Worm (Caenorhabditis elegans) whole organism, late embryonic: Measurements from ENCODE around the gene ntl-11.

Experiments used
- C08G9.2 ChIP-seq: sonication (generic microtip); optimal IDR thresholded peaks from 2 replicates; lab custom pipeline; 2016; ENCODE audit warnings: mild to moderate bottlenecking, missing genetic modification characterization, moderate library complexity, missing compliant biosample characterization
- F13H6.1 ChIP-seq: sonication (generic microtip); optimal IDR thresholded peaks from 2 replicates; lab custom pipeline; 2016; ENCODE audit warnings: missing genetic modification characterization, missing compliant biosample characterization
- T23F11.4 ChIP-seq: fragments of 200-800 bp; sonication (Bioruptor generic); optimal IDR thresholded peaks from 2 replicates; lab custom pipeline; 2018; ENCODE audit warnings: mild to moderate bottlenecking, missing genetic modification characterization, missing compliant biosample characterization
- Y22D7AL.16 ChIP-seq: sonication (generic microtip); optimal IDR thresholded peaks from 2 replicates; lab custom pipeline; 2016; ENCODE audit warnings: missing genetic modification characterization, missing compliant biosample characterization
- ama-1 ChIP-seq: fragments of 150-350 bp; optimal IDR thresholded peaks from 2 replicates; lab custom pipeline; 2014
- ceh-14 ChIP-seq: sonication (generic microtip); optimal IDR thresholded peaks from 2 replicates; lab custom pipeline; 2016; ENCODE audit warnings: missing genotype, missing genetic modification characterization, missing compliant biosample characterization
- ceh-18 ChIP-seq: sonication (generic microtip); optimal IDR thresholded peaks from 2 replicates; lab custom pipeline; 2016; ENCODE audit warnings: missing genetic modification characterization, missing compliant biosample characterization
- ceh-19 ChIP-seq: fragments of 200-800 bp; sonication (Bioruptor generic); optimal IDR thresholded peaks from 2 replicates; lab custom pipeline; 2018; ENCODE audit warnings: mild to moderate bottlenecking, missing genetic modification characterization, missing compliant biosample characterization
- ceh-24 ChIP-seq: sonication (generic microtip); optimal IDR thresholded peaks from 2 replicates; lab custom pipeline; 2016; ENCODE audit warnings: mild to moderate bottlenecking, missing genetic modification characterization, missing compliant biosample characterization
- ceh-30 ChIP-seq: fragments of 150-350 bp; optimal IDR thresholded peaks from 2 replicates; lab custom pipeline; 2014; ENCODE audit warnings: missing biosample characterization, missing genetic modification characterization
- ceh-31 ChIP-seq: sonication (generic microtip); optimal IDR thresholded peaks from 2 replicates; lab custom pipeline; 2016; ENCODE audit warnings: missing genetic modification characterization, missing compliant biosample characterization
- ceh-34 ChIP-seq: sonication (generic microtip); optimal IDR thresholded peaks from 2 replicates; lab custom pipeline; 2016; ENCODE audit warnings: mild to moderate bottlenecking, missing genetic modification characterization, missing compliant biosample characterization
- ceh-45 ChIP-seq: fragments of 200-800 bp; sonication (Bioruptor generic); IDR thresholded peaks from 2 replicates; pipeline ENCODE4 v1.3.6; 2022; ENCODE audit warnings: missing genetic modification reagents, missing genetic modification characterization, missing compliant biosample characterization
- ceh-48 ChIP-seq: sonication (generic microtip); optimal IDR thresholded peaks from 2 replicates; lab custom pipeline; 2016; ENCODE audit warnings: missing genetic modification characterization, inconsistent platforms, missing compliant biosample characterization
- dmd-4 ChIP-seq: sonication (generic microtip); optimal IDR thresholded peaks from 2 replicates; lab custom pipeline; 2016; ENCODE audit warnings: borderline replicate concordance, missing genetic modification characterization, missing compliant biosample characterization
- elt-2 ChIP-seq: sonication (generic microtip); optimal IDR thresholded peaks from 2 replicates; lab custom pipeline; 2016; ENCODE audit warnings: missing genetic modification reagents, missing genetic modification characterization, missing compliant biosample characterization
- elt-4 ChIP-seq: sonication (generic microtip); optimal IDR thresholded peaks from 2 replicates; lab custom pipeline; 2016; ENCODE audit warnings: missing genetic modification characterization, missing compliant biosample characterization
- ets-4 ChIP-seq: sonication (generic microtip); optimal IDR thresholded peaks from 2 replicates; lab custom pipeline; 2016; ENCODE audit warnings: missing genetic modification characterization, missing compliant biosample characterization
- fkh-10 ChIP-seq: fragments of 150-350 bp; optimal IDR thresholded peaks from 2 replicates; lab custom pipeline; 2014; ENCODE audit warnings: missing biosample characterization, missing genetic modification reagents, missing genetic modification characterization
- hlh-13 ChIP-seq: fragments of 200-800 bp; sonication (Bioruptor generic); optimal IDR thresholded peaks from 2 replicates; lab custom pipeline; 2018; ENCODE audit warnings: mild to moderate bottlenecking, missing genetic modification characterization, missing compliant biosample characterization
- hlh-30 ChIP-seq: sonication (generic microtip); optimal IDR thresholded peaks from 2 replicates; lab custom pipeline; 2017; ENCODE audit warnings: antibody characterized with exemption, missing genetic modification characterization, missing compliant biosample characterization; ENCODE audit not compliant: insufficient read depth
- hlh-8 ChIP-seq: sonication (generic microtip); optimal IDR thresholded peaks from 2 replicates; lab custom pipeline; 2016; ENCODE audit warnings: missing genotype, missing genetic modification characterization, missing compliant biosample characterization
- lim-6 ChIP-seq: sonication (generic microtip); optimal IDR thresholded peaks from 2 replicates; lab custom pipeline; 2016; ENCODE audit warnings: missing genetic modification characterization, missing compliant biosample characterization
- lin-11 ChIP-seq: fragments of 200-800 bp; sonication (Bioruptor generic); optimal IDR thresholded peaks from 2 replicates; lab custom pipeline; 2018; ENCODE audit warnings: mild to moderate bottlenecking, missing genetic modification characterization, missing compliant biosample characterization
- nfya-1 ChIP-seq: sonication (generic microtip); optimal IDR thresholded peaks from 2 replicates; lab custom pipeline; 2017; ENCODE audit warnings: missing genetic modification characterization, mild to moderate bottlenecking, missing compliant biosample characterization, antibody characterized with exemption, moderate library complexity
- nhr-11 ChIP-seq: fragments of 150-350 bp; optimal IDR thresholded peaks from 2 replicates; lab custom pipeline; 2014; ENCODE audit warnings: missing biosample characterization, missing genetic modification characterization
- odd-2 ChIP-seq: sonication (generic microtip); optimal IDR thresholded peaks from 2 replicates; lab custom pipeline; 2017; ENCODE audit warnings: antibody characterized with exemption, mild to moderate bottlenecking, missing genetic modification characterization, missing compliant biosample characterization
- pag-3 ChIP-seq: sonication (generic microtip); optimal IDR thresholded peaks from 2 replicates; lab custom pipeline; 2016; ENCODE audit warnings: missing compliant biosample characterization, missing genetic modification characterization, borderline replicate concordance
- pax-1 ChIP-seq: fragments of 150-350 bp; optimal IDR thresholded peaks from 2 replicates; lab custom pipeline; 2014; ENCODE audit warnings: missing biosample characterization, missing genetic modification characterization
- pros-1 ChIP-seq: fragments of 150-350 bp; optimal IDR thresholded peaks from 2 replicates; lab custom pipeline; 2014; ENCODE audit warnings: missing biosample characterization, missing genetic modification reagents, missing genetic modification characterization
- ref-2 ChIP-seq: sonication (generic microtip); optimal IDR thresholded peaks from 2 replicates; lab custom pipeline; 2016; ENCODE audit warnings: missing genetic modification characterization, missing compliant biosample characterization
- rnt-1 ChIP-seq: sonication (generic microtip); optimal IDR thresholded peaks from 2 replicates; lab custom pipeline; 2016; ENCODE audit warnings: missing genetic modification characterization, missing compliant biosample characterization
- sox-2 ChIP-seq: fragments of 200-800 bp; sonication (Bioruptor generic); IDR thresholded peaks from 2 replicates; pipeline ENCODE4 v1.3.6; 2022; ENCODE audit warnings: missing genetic modification reagents, missing genetic modification characterization, missing compliant biosample characterization
- tbx-7 ChIP-seq: sonication (generic microtip); optimal IDR thresholded peaks from 2 replicates; lab custom pipeline; 2016; ENCODE audit warnings: missing genotype, missing genetic modification characterization, missing compliant biosample characterization
- unc-3 ChIP-seq, 2 experiments: fragments of 200-800 bp in 1 of 2; sonication (Bioruptor generic) in 1 of 2; sonication (generic microtip) in 1 of 2; conservative IDR thresholded peaks in 1 of 2; optimal IDR thresholded peaks in 1 of 2; 2 replicates each; pipeline versions ENCODE4 v1.3.6 to Lab custom; 2016 to 2022; ENCODE audit warnings: missing compliant biosample characterization in 2 of 2, missing genetic modification characterization in 2 of 2, missing genetic modification reagents in 1 of 2
- zip-5 ChIP-seq: sonication (generic microtip); optimal IDR thresholded peaks from 2 replicates; lab custom pipeline; 2016; ENCODE audit warnings: missing genetic modification characterization, missing compliant biosample characterization
- ztf-16 ChIP-seq: sonication (generic microtip); optimal IDR thresholded peaks from 2 replicates; lab custom pipeline; 2017; ENCODE audit warnings: missing genetic modification characterization, missing compliant biosample characterization

ntl-11 gene

DNA sequence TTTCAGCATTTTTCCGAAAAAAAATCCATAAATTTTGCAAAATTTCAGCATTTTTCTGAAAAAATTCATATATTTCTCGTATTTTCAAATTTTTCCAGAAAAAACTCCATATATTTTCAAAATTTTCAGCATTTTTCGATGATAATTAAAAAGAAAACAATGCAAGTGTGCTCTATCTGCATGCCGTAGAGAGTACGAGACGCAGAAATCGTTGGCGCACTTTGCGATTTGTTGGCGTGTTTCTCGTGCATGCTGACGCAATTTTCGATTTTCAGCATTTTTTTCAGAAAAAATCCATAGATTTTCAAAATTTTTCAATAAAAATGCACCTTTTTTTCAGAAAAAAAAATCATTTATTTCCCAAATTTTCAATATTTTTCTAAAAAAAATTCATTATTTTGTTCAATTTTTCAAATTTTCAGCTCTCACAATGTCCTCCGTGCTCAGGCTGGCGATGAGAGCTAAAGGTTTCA lies 1.1 kb upstream of the ntl-11 start, which contains the start of gene Y73F8A.27 (continued):
- TF ChIP-seq elt-2 (tag; lab: Kevin White, UChicago) (peak; percentile 60), nfya-1 (tag; lab: Kevin White, UChicago) (peak; percentile 76), ceh-34 (peak; percentile 3), sox-2 (no peak; the same call in 1 of the 2 replicates), pros-1 (no peak), rnt-1 (tag; lab: Kevin White, UChicago) (no peak), ceh-45 (GFP tag; lab: Robert Waterston, UW) (no peak), ceh-31 (tag; lab: Kevin White, UChicago) (no peak), ceh-14 (peak; percentile 33), T23F11.4 (GFP tag; lab: Kevin White, UChicago) (no peak)

DNA sequence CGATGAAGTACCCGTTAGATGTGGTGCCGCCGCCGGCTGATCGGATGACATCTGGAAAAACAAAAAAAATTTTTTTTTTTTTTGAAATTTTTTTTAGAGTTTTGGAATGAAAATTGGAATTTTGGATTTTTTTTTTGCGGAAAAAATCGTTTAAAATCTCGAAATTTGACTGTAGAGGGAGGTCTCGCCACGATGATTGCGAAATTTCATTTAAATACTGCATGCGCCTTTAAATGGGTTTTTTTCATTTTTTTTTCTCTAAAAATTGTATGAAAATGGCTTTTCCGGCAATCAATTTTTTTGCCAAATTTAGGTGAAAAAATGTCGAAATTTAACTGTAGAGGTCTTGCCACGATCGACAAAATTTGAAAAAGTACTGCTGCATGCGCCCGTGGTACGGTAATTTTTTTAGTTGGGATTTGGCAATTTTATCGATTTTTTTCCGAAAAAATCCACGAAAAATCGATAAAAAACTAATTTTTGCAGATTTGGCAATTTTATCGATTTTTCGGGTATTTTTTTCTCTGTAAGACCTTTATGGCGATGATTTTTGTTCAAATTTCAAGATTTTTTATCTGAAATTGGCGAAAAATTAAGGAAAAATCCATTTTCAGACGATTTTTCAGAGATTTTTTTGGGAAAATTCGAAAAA lies 18.0 kb downstream of the ntl-11 start, which contains the start of gene gtf-2H4:
Gene gtf-2H4 (minus strand): TSS at position 51 of the 652 bp plus-strand sequence.
- TF ChIP-seq pag-3 (tag; lab: Kevin White, UChicago) (no peak), ceh-48 (peak; percentile 41), ceh-18 (no peak), ama-1 (no peak)

DNA sequence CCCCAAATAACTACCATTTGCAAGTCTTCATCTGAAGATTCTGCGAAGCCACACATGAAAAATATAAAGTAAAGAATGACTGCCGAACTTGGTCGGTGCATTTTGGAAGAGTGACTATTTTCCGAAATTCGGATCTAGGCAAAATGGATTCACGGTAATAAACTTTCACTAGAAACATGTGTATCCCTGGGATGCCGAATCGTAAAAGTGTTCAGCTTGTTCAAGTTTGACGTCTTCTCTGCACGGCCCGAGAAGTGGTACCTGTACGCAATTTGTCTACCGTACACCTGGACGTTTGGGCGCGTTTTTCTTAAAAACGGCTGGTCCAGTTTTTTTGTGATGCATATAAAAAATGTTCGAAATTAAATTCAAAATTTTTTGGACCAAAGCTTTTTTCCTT lies 26.8 kb downstream of the ntl-11 start, which contains the start of gene Y73F8A.23:
Gene Y73F8A.23 (minus strand): TSS at position 101 of the 400 bp plus-strand sequence.
- TF ChIP-seq pag-3 (tag; lab: Kevin White, UChicago) = no peak
- TF ChIP-seq hlh-30 (tag; lab: Kevin White, UChicago) = no peak
- TF ChIP-seq hlh-13 (GFP tag; lab: Kevin White, UChicago) = no peak
- TF ChIP-seq Y22D7AL.16 (tag; lab: Kevin White, UChicago) = no peak
- no peak for TF ChIP-seq elt-4 (tag; lab: Kevin White, UChicago)
- TF ChIP-seq fkh-10 = no peak
- TF ChIP-seq tbx-7 = no peak
- TF ChIP-seq ref-2 (tag; lab: Kevin White, UChicago) = no peak
- no peak for TF ChIP-seq ceh-14
- no peak for TF ChIP-seq odd-2 (tag; lab: Kevin White, UChicago)
- TF ChIP-seq lin-11 (tag; lab: Kevin White, UChicago) = no peak
- no peak for TF ChIP-seq ceh-30 (tag; lab: Kevin White, UChicago)
- TF ChIP-seq ceh-45 (GFP tag; lab: Robert Waterston, UW) = no peak
- TF ChIP-seq nhr-11 (tag; lab: Kevin White, UChicago) = no peak
- no peak for TF ChIP-seq unc-3 (GFP tag; conservative IDR thresholded peaks at IDR 0.05; lab: Robert Waterston, UW)
- no peak for TF ChIP-seq unc-3 (tag; optimal IDR thresholded peaks at IDR 0.05; lab: Kevin White, UChicago)
- TF ChIP-seq zip-5 = no peak
- no peak for TF ChIP-seq F13H6.1 (tag; lab: Kevin White, UChicago)

DNA sequence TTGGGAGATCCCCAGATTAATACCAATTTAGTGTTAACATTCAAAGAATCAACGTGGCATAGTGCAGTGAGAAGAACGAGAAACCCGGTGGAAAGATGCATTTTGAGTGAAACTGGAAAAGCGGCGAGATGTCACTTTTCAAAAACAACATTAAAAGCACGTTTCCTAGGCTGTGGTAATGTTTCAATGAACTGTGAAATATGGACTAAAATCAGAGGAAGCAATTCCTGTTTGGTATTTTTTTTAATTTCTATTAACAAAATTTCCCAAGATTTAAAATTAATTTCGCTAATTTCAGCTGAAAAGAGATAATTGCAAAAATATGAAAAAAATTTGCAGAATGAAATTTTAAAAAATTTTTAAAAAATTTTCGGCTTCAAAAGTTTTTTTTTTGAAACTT lies 30.0 kb downstream of the ntl-11 start, which contains the start of gene Y73F8A.22:
Gene Y73F8A.22 (minus strand): TSS at position 101 of the 400 bp plus-strand sequence.
- TF ChIP-seq dmd-4 (tag; lab: Kevin White, UChicago) = no peak
- no peak for TF ChIP-seq lim-6
- no peak for TF ChIP-seq lin-11 (tag; lab: Kevin White, UChicago)
- TF ChIP-seq ztf-16 (tag; lab: Kevin White, UChicago) = no peak
- no peak for TF ChIP-seq pax-1 (tag; lab: Kevin White, UChicago)
- TF ChIP-seq rnt-1 (tag; lab: Kevin White, UChicago) = no peak
- TF ChIP-seq ceh-19 (GFP tag; lab: Kevin White, UChicago) = no peak

DNA sequence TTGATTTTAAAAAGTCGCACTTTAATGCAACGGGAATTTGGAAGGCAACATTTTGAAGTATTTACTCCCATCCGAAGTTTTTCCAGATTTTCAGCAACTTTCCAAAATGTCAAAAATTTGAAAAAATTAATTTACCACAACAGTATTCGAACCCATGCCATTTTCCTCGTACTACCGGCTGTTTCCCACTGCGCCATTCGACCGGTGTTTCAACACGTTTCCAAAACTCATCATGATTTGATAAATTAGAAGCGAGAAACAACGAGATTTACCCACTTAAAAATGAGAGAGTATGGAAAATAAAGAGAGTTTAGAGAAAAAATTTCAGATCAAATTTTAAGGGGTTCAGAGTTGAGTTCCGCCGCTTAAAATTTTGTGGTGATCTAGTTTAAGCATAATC lies 37.5 kb downstream of the ntl-11 start:
- TF ChIP-seq ceh-34 (no peak), ceh-24 (tag; lab: Kevin White, UChicago) (no peak), ceh-18 (no peak), sox-2 (no peak), hlh-8 (no peak), pax-1 (tag; lab: Kevin White, UChicago) (no peak), ets-4 (no peak), F13H6.1 (tag; lab: Kevin White, UChicago) (no peak), pros-1 (no peak), C08G9.2 (no peak)
